Worm (Caenorhabditis elegans) whole organism, late embryonic: ENCODE measurements around the gene snb-7.

Experiments
- F13H6.1 ChIP-seq: sonication (generic microtip); optimal IDR thresholded peaks from 2 replicates; lab custom pipeline; 2016; ENCODE audit warnings: missing genetic modification characterization, missing compliant biosample characterization
- Y22D7AL.16 ChIP-seq: sonication (generic microtip); optimal IDR thresholded peaks from 2 replicates; lab custom pipeline; 2016; ENCODE audit warnings: missing genetic modification characterization, missing compliant biosample characterization
- ahr-1 ChIP-seq: sonication (generic microtip); optimal IDR thresholded peaks from 2 replicates; lab custom pipeline; 2016; ENCODE audit warnings: missing genetic modification characterization, missing compliant biosample characterization
- dmd-4 ChIP-seq: sonication (generic microtip); optimal IDR thresholded peaks from 2 replicates; lab custom pipeline; 2016; ENCODE audit warnings: borderline replicate concordance, missing genetic modification characterization, missing compliant biosample characterization
- dve-1 ChIP-seq: sonication (generic microtip); optimal IDR thresholded peaks from 2 replicates; lab custom pipeline; 2017; ENCODE audit warnings: antibody characterized with exemption, mild to moderate bottlenecking, missing genetic modification characterization, missing compliant biosample characterization
- ets-4 ChIP-seq: sonication (generic microtip); optimal IDR thresholded peaks from 2 replicates; lab custom pipeline; 2016; ENCODE audit warnings: missing genetic modification characterization, missing compliant biosample characterization
- hlh-30 ChIP-seq: sonication (generic microtip); optimal IDR thresholded peaks from 2 replicates; lab custom pipeline; 2017; ENCODE audit warnings: antibody characterized with exemption, missing genetic modification characterization, missing compliant biosample characterization; ENCODE audit not compliant: insufficient read depth
- nfya-1 ChIP-seq: sonication (generic microtip); optimal IDR thresholded peaks from 2 replicates; lab custom pipeline; 2017; ENCODE audit warnings: missing genetic modification characterization, mild to moderate bottlenecking, missing compliant biosample characterization, antibody characterized with exemption, moderate library complexity
- pha-4 ChIP-seq: fragments of 150-350 bp; optimal IDR thresholded peaks from 2 replicates; lab custom pipeline; 2018; ENCODE audit warnings: missing biosample characterization, missing genetic modification reagents, missing genetic modification characterization
- sdc-2 ChIP-seq: sonication (generic microtip); optimal IDR thresholded peaks from 2 replicates; lab custom pipeline; 2016; ENCODE audit warnings: missing genotype, missing genetic modification characterization, missing compliant biosample characterization
- tbx-2 ChIP-seq: sonication (generic microtip); optimal IDR thresholded peaks from 2 replicates; lab custom pipeline; 2016; ENCODE audit warnings: missing genetic modification characterization, missing compliant biosample characterization
- ztf-16 ChIP-seq: sonication (generic microtip); optimal IDR thresholded peaks from 2 replicates; lab custom pipeline; 2017; ENCODE audit warnings: missing genetic modification characterization, missing compliant biosample characterization

DNA sequence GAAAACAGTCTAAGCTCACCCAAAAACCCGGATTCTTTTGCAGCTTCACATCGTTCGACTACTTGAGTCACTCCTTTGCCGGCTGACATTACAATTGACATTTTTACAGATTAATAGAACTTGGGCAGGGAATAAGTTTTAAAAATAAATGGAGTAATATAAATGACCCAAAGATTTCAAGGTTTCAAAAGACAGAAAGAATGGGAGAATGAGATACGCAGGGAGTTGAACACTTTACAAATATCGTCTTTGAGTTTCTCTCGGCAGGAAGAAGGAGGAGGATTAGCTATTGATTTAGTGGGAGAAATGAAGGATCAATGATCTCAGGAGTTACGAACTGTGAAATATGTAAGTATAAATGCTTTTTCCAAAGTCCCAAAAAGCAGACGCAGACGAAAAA lies 25.3 kb downstream of the snb-7 start, which contains the start of gene K08E7.8:
- TF ChIP-seq Y22D7AL.16 (tag; lab: Kevin White, UChicago) (no peak), tbx-2 (tag; lab: Kevin White, UChicago) (no peak), pha-4 (tag; lab: Kevin White, UChicago) (no peak), dve-1 (tag; lab: Kevin White, UChicago) (no peak), ztf-16 (no peak), F13H6.1 (no peak), dmd-4 (tag; lab: Kevin White, UChicago) (no peak), ahr-1 (tag; lab: Kevin White, UChicago) (no peak), hlh-30 (tag; lab: Kevin White, UChicago) (no peak), sdc-2 (tag; lab: Kevin White, UChicago) (no peak), nfya-1 (tag; lab: Kevin White, UChicago) (no peak), ets-4 (tag; lab: Kevin White, UChicago) (no peak)
